Fruit fly (Drosophila melanogaster) whole organism, embryonic: Measurements from ENCODE around the gene RhoGDI.

Experiments used
- Awh ChIP-seq: fragments of 200-800 bp; sonication (Bioruptor generic); IDR thresholded peaks from 2 replicates; pipeline ENCODE4, ENCODE4 v1.3.6; 2022; ENCODE audit warnings: missing biosample characterization, missing genetic modification characterization
- BEAF-32 ChIP-seq: fragments of 200-800 bp; sonication (Bioruptor generic); optimal IDR thresholded peaks from 3 replicates; lab custom pipeline; 2017; ENCODE audit warnings: missing biosample characterization, missing genetic modification characterization, mild to moderate bottlenecking, moderate library complexity, missing genetic modification reagents
- CG10209 ChIP-seq: fragments of 200-800 bp; sonication (Bioruptor generic); optimal IDR thresholded peaks from 3 replicates; lab custom pipeline; 2017; ENCODE audit warnings: missing biosample characterization, mild to moderate bottlenecking, missing genetic modification characterization, missing genetic modification reagents
- CG1024 ChIP-seq: fragments of 200-800 bp; sonication (Bioruptor generic); IDR thresholded peaks from 2 replicates; pipeline ENCODE4 v1.3.6; 2022; ENCODE audit warnings: missing biosample characterization, missing genetic modification characterization
- CG10267 ChIP-seq: fragments of 200-800 bp; sonication (Bioruptor generic); optimal IDR thresholded peaks from 2 replicates; lab custom pipeline; 2018; ENCODE audit warnings: missing biosample characterization, mild to moderate bottlenecking, missing genetic modification characterization, moderate library complexity
- CG11093 ChIP-seq: fragments of 200-800 bp; sonication (Bioruptor generic); IDR thresholded peaks from 3 replicates; pipeline ENCODE4 v1.3.6; 2022; ENCODE audit warnings: missing biosample characterization, missing genetic modification characterization
- CG12236 ChIP-seq: fragments of 200-800 bp; sonication (Bioruptor generic); optimal IDR thresholded peaks from 2 replicates; lab custom pipeline; 2016; ENCODE audit warnings: missing biosample characterization, missing genetic modification characterization
- CG16779 ChIP-seq: fragments of 200-800 bp; sonication (Bioruptor generic); IDR thresholded peaks from 2 replicates; pipeline ENCODE4 v1.3.6; 2022; ENCODE audit warnings: missing biosample characterization, missing genetic modification characterization
- CG2199 ChIP-seq: fragments of 200-800 bp; sonication (Bioruptor generic); IDR thresholded peaks from 3 replicates; pipeline ENCODE4 v1.3.6; 2022; ENCODE audit warnings: missing biosample characterization, missing genetic modification characterization
- CG30403 ChIP-seq: fragments of 200-800 bp; sonication (Bioruptor generic); optimal IDR thresholded peaks from 3 replicates; lab custom pipeline; 2016; ENCODE audit warnings: missing biosample characterization, missing genetic modification characterization
- CG3281 ChIP-seq: fragments of 200-800 bp; sonication (Bioruptor generic); optimal IDR thresholded peaks from 3 replicates; lab custom pipeline; 2017; ENCODE audit warnings: missing biosample characterization, mild to moderate bottlenecking, missing genetic modification characterization
- CG7556 ChIP-seq: fragments of 200-800 bp; sonication (Bioruptor generic); optimal IDR thresholded peaks from 2 replicates; lab custom pipeline; 2017; ENCODE audit warnings: missing biosample characterization, mild to moderate bottlenecking, missing genetic modification characterization
- CG7987 ChIP-seq: fragments of 200-800 bp; sonication (Bioruptor generic); optimal IDR thresholded peaks from 2 replicates; lab custom pipeline; 2018; ENCODE audit warnings: missing biosample characterization, mild to moderate bottlenecking, missing genetic modification characterization, moderate library complexity
- CG8290 ChIP-seq, 3 experiments: fragments of 200-800 bp; sonication (Bioruptor generic); optimal IDR thresholded peaks; 2 replicates each; lab custom pipeline; 2016 to 2019; ENCODE audit warnings: missing biosample characterization in 3 of 3, missing genetic modification characterization in 3 of 3, mild to moderate bottlenecking in 2 of 3, moderate library complexity in 1 of 3
- CG8944 ChIP-seq: fragments of 200-800 bp; sonication (Bioruptor generic); optimal IDR thresholded peaks from 3 replicates; lab custom pipeline; 2016; ENCODE audit warnings: missing biosample characterization, missing genetic modification characterization
- CG9932 ChIP-seq: fragments of 200-800 bp; sonication (Bioruptor generic); IDR thresholded peaks from 2 replicates; pipeline ENCODE4 v1.3.6; 2022; ENCODE audit warnings: missing biosample characterization, missing genetic modification characterization
- Camta ChIP-seq: fragments of 200-800 bp; sonication (Bioruptor generic); optimal IDR thresholded peaks from 2 replicates; lab custom pipeline; 2016; ENCODE audit warnings: missing biosample characterization, missing genetic modification characterization
- Dip2 ChIP-seq: fragments of 200-800 bp; sonication (Bioruptor generic); IDR thresholded peaks from 2 replicates; pipeline ENCODE4 v1.3.6; 2022; ENCODE audit warnings: missing biosample characterization, missing genetic modification characterization
- ERR ChIP-seq: fragments of 200-800 bp; sonication (Bioruptor generic); optimal IDR thresholded peaks from 2 replicates; lab custom pipeline; 2016; ENCODE audit warnings: missing biosample characterization, missing genetic modification characterization
- HLHmδ ChIP-seq: fragments of 200-800 bp; sonication (Bioruptor generic); optimal IDR thresholded peaks from 2 replicates; lab custom pipeline; 2018; ENCODE audit warnings: missing biosample characterization, mild to moderate bottlenecking, missing genetic modification characterization, moderate library complexity
- Hand ChIP-seq: fragments of 200-800 bp; sonication (Bioruptor generic); optimal IDR thresholded peaks from 2 replicates; lab custom pipeline; 2017; ENCODE audit warnings: mild to moderate bottlenecking, missing biosample characterization, missing genetic modification reagents, missing genetic modification characterization
- Hey ChIP-seq: fragments of 200-800 bp; sonication (Bioruptor generic); optimal IDR thresholded peaks from 3 replicates; lab custom pipeline; 2018; ENCODE audit warnings: missing biosample characterization, mild to moderate bottlenecking, missing genetic modification characterization
- Scr ChIP-seq: fragments of 200-800 bp; sonication (Bioruptor generic); IDR thresholded peaks from 2 replicates; pipeline ENCODE4 v1.3.6; 2022; ENCODE audit warnings: missing biosample characterization, missing genetic modification characterization; ENCODE audit not compliant: partially characterized antibody
- Sry-δ ChIP-seq: fragments of 200-800 bp; sonication (Bioruptor generic); optimal IDR thresholded peaks from 2 replicates; lab custom pipeline; 2016; ENCODE audit warnings: missing biosample characterization, missing genetic modification characterization
- Trl ChIP-seq, 3 experiments: fragments of >200 bp in 2 of 3; fragments of 200-800 bp in 1 of 3; sonication (Bioruptor generic) in 1 of 3; optimal IDR thresholded peaks; 2 replicates in 1 of 3; 3 replicates in 2 of 3; lab custom pipeline; 2016 to 2017; ENCODE audit warnings: missing biosample characterization in 1 of 3, missing genetic modification characterization in 1 of 3
- cas ChIP-seq: fragments of 200-800 bp; sonication (Bioruptor generic); IDR thresholded peaks from 2 replicates; pipeline ENCODE4 v1.3.6; 2022; ENCODE audit warnings: missing biosample characterization, missing genetic modification characterization
- cato ChIP-seq: fragments of 200-800 bp; sonication (Bioruptor generic); optimal IDR thresholded peaks from 2 replicates; lab custom pipeline; 2016; ENCODE audit warnings: missing biosample characterization, missing genetic modification characterization, borderline replicate concordance
- caup ChIP-seq: fragments of 200-800 bp; sonication (Bioruptor generic); optimal IDR thresholded peaks from 3 replicates; lab custom pipeline; 2017; ENCODE audit warnings: missing biosample characterization, mild to moderate bottlenecking, missing genetic modification characterization, moderate library complexity; ENCODE audit not compliant: severe bottlenecking
- cg ChIP-seq: fragments of 200-800 bp; sonication (Bioruptor generic); optimal IDR thresholded peaks from 3 replicates; lab custom pipeline; 2019; ENCODE audit warnings: missing biosample characterization, mild to moderate bottlenecking, missing genetic modification characterization, moderate library complexity
- cwo ChIP-seq: fragments of 200-800 bp; sonication (Bioruptor generic); optimal IDR thresholded peaks from 3 replicates; lab custom pipeline; 2017; ENCODE audit warnings: missing biosample characterization, missing genetic modification characterization, mild to moderate bottlenecking, moderate library complexity, missing genetic modification reagents
- exex ChIP-seq: fragments of 200-800 bp; sonication (Bioruptor generic); optimal IDR thresholded peaks from 4 replicates; lab custom pipeline; 2018; ENCODE audit warnings: missing biosample characterization, mild to moderate bottlenecking, missing genetic modification characterization, moderate library complexity
- gem ChIP-seq: fragments of 200-800 bp; sonication (Bioruptor generic); optimal IDR thresholded peaks from 2 replicates; lab custom pipeline; 2019; ENCODE audit warnings: missing biosample characterization, mild to moderate bottlenecking, missing genetic modification characterization, moderate library complexity
- gfzf ChIP-seq: fragments of 200-800 bp; sonication (Bioruptor generic); optimal IDR thresholded peaks from 2 replicates; lab custom pipeline; 2016; ENCODE audit warnings: missing biosample characterization, mild to moderate bottlenecking, missing genetic modification characterization, moderate library complexity
- kah ChIP-seq: fragments of 200-800 bp; sonication (Bioruptor generic); optimal IDR thresholded peaks from 2 replicates; lab custom pipeline; 2018; ENCODE audit warnings: missing biosample characterization, mild to moderate bottlenecking, missing genetic modification characterization
- kni ChIP-seq: fragments of 200-800 bp; sonication (Bioruptor generic); optimal IDR thresholded peaks from 3 replicates; lab custom pipeline; 2017; ENCODE audit warnings: mild to moderate bottlenecking, missing biosample characterization, missing genetic modification reagents, missing genetic modification characterization
- lov ChIP-seq, 2 experiments: fragments of 200-800 bp in 1 of 2; fragments of >200 bp in 1 of 2; sonication (Bioruptor generic) in 1 of 2; IDR thresholded peaks in 1 of 2; optimal IDR thresholded peaks in 1 of 2; 2 replicates in 1 of 2; 3 replicates in 1 of 2; pipeline versions ENCODE4 v1.3.6 to Lab custom; 2017 to 2022; ENCODE audit warnings: missing biosample characterization in 1 of 2, missing genetic modification characterization in 1 of 2
- mirr ChIP-seq: fragments of 200-800 bp; sonication (Bioruptor generic); optimal IDR thresholded peaks from 3 replicates; lab custom pipeline; 2018; ENCODE audit warnings: missing biosample characterization, mild to moderate bottlenecking, missing genetic modification characterization
- org-1 ChIP-seq: fragments of 200-800 bp; sonication (Bioruptor generic); optimal IDR thresholded peaks from 2 replicates; lab custom pipeline; 2017; ENCODE audit warnings: missing biosample characterization, missing genetic modification characterization
- row ChIP-seq: fragments of 200-800 bp; sonication (Bioruptor generic); IDR thresholded peaks from 3 replicates; pipeline ENCODE4 v1.3.6; 2022; ENCODE audit warnings: missing biosample characterization, missing genetic modification characterization
- salm ChIP-seq: fragments of 200-800 bp; sonication (Bioruptor generic); optimal IDR thresholded peaks from 2 replicates; lab custom pipeline; 2018; ENCODE audit warnings: missing biosample characterization, mild to moderate bottlenecking, missing genetic modification characterization
- sim ChIP-seq: fragments of 200-800 bp; sonication (Bioruptor generic); IDR thresholded peaks from 2 replicates; pipeline ENCODE4 v1.3.6; 2022; ENCODE audit warnings: missing biosample characterization, missing genetic modification characterization
- slou ChIP-seq: fragments of 200-800 bp; sonication (Bioruptor generic); optimal IDR thresholded peaks from 3 replicates; lab custom pipeline; 2016; ENCODE audit warnings: missing biosample characterization, missing genetic modification characterization
- so ChIP-seq: fragments of 200-800 bp; sonication (Bioruptor generic); IDR thresholded peaks from 3 replicates; pipeline ENCODE4 v1.3.6; 2022; ENCODE audit warnings: missing biosample characterization, missing genetic modification characterization
- stwl ChIP-seq: fragments of 200-800 bp; sonication (Bioruptor generic); optimal IDR thresholded peaks from 3 replicates; lab custom pipeline; 2018; ENCODE audit warnings: missing biosample characterization, mild to moderate bottlenecking, missing genetic modification characterization, moderate library complexity
- trh ChIP-seq: fragments of 200-800 bp; sonication (Bioruptor generic); optimal IDR thresholded peaks from 2 replicates; lab custom pipeline; 2016; ENCODE audit warnings: missing biosample characterization, missing genetic modification characterization
- yki ChIP-seq: fragments of >200 bp; optimal IDR thresholded peaks from 3 replicates; lab custom pipeline; 2018
- zfh1 ChIP-seq: fragments of 200-800 bp; sonication (Bioruptor generic); IDR thresholded peaks from 3 replicates; pipeline ENCODE4 v1.3.6; 2022; ENCODE audit warnings: missing biosample characterization, missing genetic modification characterization

Gene RhoGDI

dm6 chr3L:19896892-19897684, 31.5 kb upstream of the RhoGDI start (continued):
- no peak for TF ChIP-seq cato (GFP tag; lab: Kevin White, UChicago)
- peak; percentile 12 for TF ChIP-seq exex (tag; lab: Kevin White, UChicago)
- TF ChIP-seq caup, result peak; percentile 30
- TF ChIP-seq row, result peak; percentile 29; the same call in 2 of the 3 replicates
- TF ChIP-seq CG11093 (GFP tag; lab: Robert Waterston, UW), result no peak
- TF ChIP-seq org-1 (GFP tag; lab: Kevin White, UChicago), result no peak
- peak; percentile 77 for TF ChIP-seq yki
- no peak for TF ChIP-seq CG1024 (GFP tag; lab: Robert Waterston, UW)
- no peak for TF ChIP-seq Camta
- TF ChIP-seq sim (GFP tag; lab: Robert Waterston, UW), result no peak
- peak; percentile 87 for TF ChIP-seq CG10267
- peak; percentile 47 for TF ChIP-seq CG8290 (GFP tag; optimal IDR thresholded peaks at IDR 0.05; lab: Kevin White, UChicago)
- TF ChIP-seq CG8290 (tag; optimal IDR thresholded peaks at IDR 0.05; lab: Kevin White, UChicago), result peak in 1 of 2 experiments; percentile 29
- TF ChIP-seq cas (GFP tag; lab: Robert Waterston, UW), result no peak
- peak; percentile 48 for TF ChIP-seq BEAF-32 (GFP tag; lab: Kevin White, UChicago)
- no peak for TF ChIP-seq Awh
- 0 out of 2 replicates have a peak, but pooled peaks have one; percentile 15 for TF ChIP-seq Scr
- TF ChIP-seq ERR (GFP tag; lab: Kevin White, UChicago), result peak; percentile 45
- peak; percentile 38 for TF ChIP-seq CG7556 (GFP tag; lab: Kevin White, UChicago)
- TF ChIP-seq CG16779 (GFP tag; lab: Robert Waterston, UW), result no peak
- peak; percentile 17 for TF ChIP-seq Sry-δ (GFP tag; lab: Kevin White, UChicago)
- no peak for TF ChIP-seq cg (GFP tag; lab: Kevin White, UChicago)
- TF ChIP-seq trh (GFP tag; lab: Kevin White, UChicago), result no peak
- no peak for TF ChIP-seq kni (GFP tag; lab: Kevin White, UChicago)
- peak; percentile 95 to 96 for TF ChIP-seq Trl (optimal IDR thresholded peaks at IDR 0.05; lab: Kevin White, UChicago)
- TF ChIP-seq Trl (GFP tag; optimal IDR thresholded peaks at IDR 0.05; lab: Kevin White, UChicago), result peak; percentile 58
- no peak for TF ChIP-seq Hey (tag; lab: Kevin White, UChicago)
- no peak for TF ChIP-seq slou (GFP tag; lab: Kevin White, UChicago)
- peak; percentile 26 for TF ChIP-seq CG3281 (GFP tag; lab: Kevin White, UChicago)
- TF ChIP-seq stwl (tag; lab: Kevin White, UChicago), result peak; percentile 66
- TF ChIP-seq so (GFP tag; lab: Robert Waterston, UW), result 0 out of 3 replicates have a peak, but pooled peaks have one; percentile 9
- no peak for TF ChIP-seq salm (tag; lab: Kevin White, UChicago)
- peak; percentile 89 for TF ChIP-seq kah (GFP tag; lab: Kevin White, UChicago)
- no peak for TF ChIP-seq CG8944 (GFP tag; lab: Kevin White, UChicago)
- TF ChIP-seq HLHmδ, result peak; percentile 51
- peak; percentile 35 for TF ChIP-seq Hand (GFP tag; lab: Kevin White, UChicago)
- peak; percentile 1 for TF ChIP-seq mirr (GFP tag; lab: Kevin White, UChicago)
- TF ChIP-seq CG9932, result peak; percentile 35
- 0 out of 3 replicates have a peak, but pooled peaks have one; percentile 6 for TF ChIP-seq zfh1 (GFP tag; lab: Robert Waterston, UW)
- TF ChIP-seq CG10209 (GFP tag; lab: Kevin White, UChicago), result no peak
- TF ChIP-seq CG7987 (GFP tag; lab: Kevin White, UChicago), result no peak
- TF ChIP-seq cwo (GFP tag; lab: Kevin White, UChicago), result peak; percentile 22
- TF ChIP-seq lov (optimal IDR thresholded peaks at IDR 0.05; lab: Kevin White, UChicago), result peak; percentile 24
- no peak for TF ChIP-seq lov (GFP tag; IDR thresholded peaks at IDR 0.05; lab: Robert Waterston, UW)
- no peak for TF ChIP-seq CG12236
- TF ChIP-seq Dip2 (GFP tag; lab: Robert Waterston, UW), result no peak
- 0 out of 3 replicates have a peak, but pooled peaks have one; percentile 30 for TF ChIP-seq CG2199 (GFP tag; lab: Robert Waterston, UW)
- peak; percentile 3 for TF ChIP-seq gfzf
- TF ChIP-seq gem (tag; lab: Kevin White, UChicago), result peak; percentile 40
- TF ChIP-seq CG30403, result peak; percentile 3
